Worm (Caenorhabditis elegans): ENCODE measurements around the gene wdr-5.2.

Gene wdr-5.2

DNA sequence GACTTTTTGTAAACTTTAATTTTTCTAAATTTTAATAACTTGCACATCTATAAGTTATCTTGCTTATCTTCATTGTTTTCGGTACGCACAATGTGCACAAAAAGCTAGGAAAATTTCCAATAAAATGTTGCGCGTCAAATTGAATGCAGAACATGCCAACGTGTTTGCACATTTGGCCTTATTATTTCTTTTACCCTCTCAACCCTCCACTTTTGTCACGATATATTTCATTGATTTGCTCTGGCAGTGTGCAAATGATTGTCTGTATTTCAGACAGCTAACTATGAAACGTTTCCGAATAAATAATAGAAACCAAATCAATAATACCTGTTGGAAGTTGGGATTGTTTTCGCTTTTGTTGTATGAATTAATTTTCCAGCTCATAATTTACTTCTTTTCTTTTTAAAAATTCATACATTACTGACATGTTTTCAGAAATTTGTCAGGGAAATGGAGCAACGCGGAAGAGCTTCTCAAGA, at the start of gene wdr-5.2 (continued):
- no peak for TF ChIP-seq jun-1 (tag; optimal IDR thresholded peaks at IDR 0.05)

DNA sequence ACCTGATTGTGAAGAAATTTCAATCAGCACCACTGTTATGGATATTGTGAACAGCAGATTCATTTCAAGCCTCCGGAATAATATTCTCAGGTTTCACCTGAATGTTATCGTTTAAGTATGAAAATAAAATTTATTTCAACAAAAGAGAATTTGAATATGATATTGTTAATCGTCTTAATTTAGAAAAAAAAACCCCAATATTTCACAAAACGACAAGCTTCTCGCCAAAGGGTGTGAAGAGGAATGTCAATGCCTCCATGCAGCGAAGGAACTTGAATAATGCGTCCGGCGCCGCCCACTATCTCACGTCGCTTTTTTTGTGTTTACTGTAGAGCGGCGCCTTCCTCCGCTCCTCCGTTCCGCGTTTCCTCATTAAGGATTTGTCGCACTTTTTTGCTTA, 46.8 kb upstream of the wdr-5.2 start, which contains the start of gene C11H1.5:
Gene C11H1.5, minus strand, starts transcription at position 101 of the 400 bp plus-strand sequence.
- TF ChIP-seq lin-35 (GFP tag; optimal IDR thresholded peaks at IDR 0.05) (no peak), egl-13 (tag; optimal IDR thresholded peaks at IDR 0.05) (no peak), dsc-1 (tag; optimal IDR thresholded peaks at IDR 0.05) (no peak), nhr-12 (tag; optimal IDR thresholded peaks at IDR 0.05) (no peak), Y116A8C.19 (tag; optimal IDR thresholded peaks at IDR 0.05; ENCODE audit: borderline replicate concordance) (no peak), grh-1 (GFP tag; IDR thresholded peaks at IDR 0.05) (no peak)

- TF ChIP-seq aha-1 (tag; optimal IDR thresholded peaks at IDR 0.05) (no peak), sptf-1 (tag; optimal IDR thresholded peaks at IDR 0.05) (no peak), zip-4 (GFP tag; optimal IDR thresholded peaks at IDR 0.05) (no peak), nhr-28 (tag; optimal IDR thresholded peaks at IDR 0.05) (no peak), ceh-63 (GFP tag; optimal IDR thresholded peaks at IDR 0.05) (no peak), nhr-71 (tag; optimal IDR thresholded peaks at IDR 0.05) (no peak), hpl-2 (GFP tag; optimal IDR thresholded peaks at IDR 0.05) (no peak), nhr-90 (tag; optimal IDR thresholded peaks at IDR 0.05; ENCODE audit: poor library complexity) (no peak), blmp-1 (tag; optimal IDR thresholded peaks at IDR 0.05) (no peak)
These were observed 42.3 kb upstream of the wdr-5.2 start, which contains the start of gene gphr-2 for ce11 chrX:14307667-14308066. TSS of gene gphr-2 (minus strand) at chrX:14307767.

ce11 chrX:14309656-14310055, 40.3 kb upstream of the wdr-5.2 start:
- no peak for TF ChIP-seq C34B4.2 (tag; optimal IDR thresholded peaks at IDR 0.05)
- TF ChIP-seq mdl-1 (tag; optimal IDR thresholded peaks at IDR 0.05) = no peak
- TF ChIP-seq snpc-4 (tag; optimal IDR thresholded peaks at IDR 0.05) = no peak
- no peak for TF ChIP-seq sox-4 (tag; optimal IDR thresholded peaks at IDR 0.05)
- no peak for TF ChIP-seq snu-23 (GFP tag; optimal IDR thresholded peaks at IDR 0.05)
- TF ChIP-seq isw-1 (GFP tag; IDR thresholded peaks at IDR 0.05) = no peak
- TF ChIP-seq elt-3 (tag; optimal IDR thresholded peaks at IDR 0.05) = no peak
- TF ChIP-seq lin-13 (GFP tag; optimal IDR thresholded peaks at IDR 0.05) = no peak
- TF ChIP-seq ceh-82 (tag; optimal IDR thresholded peaks at IDR 0.05) = no peak
- no peak for TF ChIP-seq elt-2 (tag; optimal IDR thresholded peaks at IDR 0.05)
- TF ChIP-seq mef-2 (tag; optimal IDR thresholded peaks at IDR 0.05) = no peak
- TF ChIP-seq dsc-1 (tag; optimal IDR thresholded peaks at IDR 0.05) = no peak
- TF ChIP-seq sptf-1 (tag; optimal IDR thresholded peaks at IDR 0.05) = no peak
- TF ChIP-seq irx-1 (tag; optimal IDR thresholded peaks at IDR 0.05) = no peak
- no peak for TF ChIP-seq skn-1 (tag; optimal IDR thresholded peaks at IDR 0.05)
- TF ChIP-seq rnt-1 (tag; optimal IDR thresholded peaks at IDR 0.05) = no peak
- TF ChIP-seq alr-1 (tag; optimal IDR thresholded peaks at IDR 0.05; ENCODE audit: borderline replicate concordance) = no peak
- no peak for TF ChIP-seq ceh-8 (GFP tag; optimal IDR thresholded peaks at IDR 0.05)
- no peak for TF ChIP-seq ceh-90 (tag; optimal IDR thresholded peaks at IDR 0.05)
- TF ChIP-seq fkh-4 (tag; optimal IDR thresholded peaks at IDR 0.05; ENCODE audit: borderline replicate concordance) = no peak

ce11 chrX:14311583-14311982, 38.3 kb upstream of the wdr-5.2 start, which contains the start of gene mgrn-1:
TSS of gene mgrn-1 (minus strand) at chrX:14311683.
- TF ChIP-seq elt-2 (tag; optimal IDR thresholded peaks at IDR 0.05) = no peak
- no peak for TF ChIP-seq lin-14 (GFP tag; optimal IDR thresholded peaks at IDR 0.05)
- no peak for TF ChIP-seq sup-37 (GFP tag; optimal IDR thresholded peaks at IDR 0.05)
- no peak for TF ChIP-seq unc-130 (tag; optimal IDR thresholded peaks at IDR 0.05)
- TF ChIP-seq ama-1 (optimal IDR thresholded peaks at IDR 0.05) = no peak
- TF ChIP-seq dsc-1 (tag; optimal IDR thresholded peaks at IDR 0.05) = no peak
- TF ChIP-seq sox-4 (tag; optimal IDR thresholded peaks at IDR 0.05) = no peak
- no peak for TF ChIP-seq Y116A8C.19 (tag; optimal IDR thresholded peaks at IDR 0.05; ENCODE audit: borderline replicate concordance)
- no peak for TF ChIP-seq aly-2 (tag; optimal IDR thresholded peaks at IDR 0.05)
- TF ChIP-seq ceh-63 (GFP tag; optimal IDR thresholded peaks at IDR 0.05) = no peak
- no peak for TF ChIP-seq sptf-1 (tag; optimal IDR thresholded peaks at IDR 0.05)
- no peak for TF ChIP-seq ceh-88 (GFP tag; IDR thresholded peaks at IDR 0.05)
- TF ChIP-seq mdl-1 (tag; optimal IDR thresholded peaks at IDR 0.05) = no peak
- TF ChIP-seq unc-86 (tag; optimal IDR thresholded peaks at IDR 0.05) = no peak
- no peak for TF ChIP-seq pax-3 (tag; optimal IDR thresholded peaks at IDR 0.05)
- TF ChIP-seq hlh-17 (GFP tag; optimal IDR thresholded peaks at IDR 0.05; ENCODE audit: borderline replicate concordance) = no peak
- TF ChIP-seq ztf-11 (tag; optimal IDR thresholded peaks at IDR 0.05) = no peak
- no peak for TF ChIP-seq lin-39 (tag; optimal IDR thresholded peaks at IDR 0.05)
- TF ChIP-seq alr-1 (tag; optimal IDR thresholded peaks at IDR 0.05; ENCODE audit: borderline replicate concordance) = no peak
- no peak for TF ChIP-seq mef-2 (tag; optimal IDR thresholded peaks at IDR 0.05)

Measured in whole organism, L1 larva.